Fruit fly (Drosophila melanogaster) whole organism, embryonic: Measurements from ENCODE around the gene Cad89D.

Experiments
- Abd-B ChIP-seq: fragments of 200-800 bp; sonication (Bioruptor generic); optimal IDR thresholded peaks from 2 replicates; lab custom pipeline; 2018; ENCODE audit warnings: missing biosample characterization, mild to moderate bottlenecking, missing genetic modification characterization, moderate library complexity
- Atf3 ChIP-seq: fragments of 200-800 bp; sonication (Bioruptor generic); optimal IDR thresholded peaks from 3 replicates; lab custom pipeline; 2016; ENCODE audit warnings: missing biosample characterization, missing genetic modification characterization
- Bgb ChIP-seq: fragments of 200-800 bp; sonication (Bioruptor generic); IDR thresholded peaks from 2 replicates; pipeline ENCODE4 v1.3.6; 2022; ENCODE audit warnings: missing biosample characterization, missing genetic modification characterization; ENCODE audit not compliant: partially characterized antibody
- Blimp-1 ChIP-seq: fragments of 200-800 bp; sonication (Bioruptor generic); optimal IDR thresholded peaks from 3 replicates; lab custom pipeline; 2018; ENCODE audit warnings: missing biosample characterization, missing genetic modification characterization, mild to moderate bottlenecking, moderate library complexity, missing genetic modification reagents
- CG10267 ChIP-seq: fragments of 200-800 bp; sonication (Bioruptor generic); optimal IDR thresholded peaks from 2 replicates; lab custom pipeline; 2018; ENCODE audit warnings: missing biosample characterization, mild to moderate bottlenecking, missing genetic modification characterization, moderate library complexity
- CG10431 ChIP-seq: fragments of 200-800 bp; sonication (Bioruptor generic); optimal IDR thresholded peaks from 3 replicates; lab custom pipeline; 2018; ENCODE audit warnings: missing biosample characterization, mild to moderate bottlenecking, missing genetic modification characterization
- CG11504 ChIP-seq: fragments of 200-800 bp; sonication (Bioruptor generic); optimal IDR thresholded peaks from 3 replicates; lab custom pipeline; 2019; ENCODE audit warnings: missing biosample characterization, mild to moderate bottlenecking, missing genetic modification characterization, moderate library complexity
- CG12769 ChIP-seq: fragments of 200-800 bp; sonication (Bioruptor generic); optimal IDR thresholded peaks from 2 replicates; lab custom pipeline; 2019; ENCODE audit warnings: missing biosample characterization, mild to moderate bottlenecking, missing genetic modification characterization, moderate library complexity
- CG13424 ChIP-seq: fragments of 200-800 bp; sonication (Bioruptor generic); optimal IDR thresholded peaks from 2 replicates; lab custom pipeline; 2019; ENCODE audit warnings: missing biosample characterization, mild to moderate bottlenecking, missing genetic modification characterization, moderate library complexity
- CG13775 ChIP-seq: fragments of 200-800 bp; sonication (Bioruptor generic); optimal IDR thresholded peaks from 3 replicates; lab custom pipeline; 2017; ENCODE audit warnings: missing biosample characterization, mild to moderate bottlenecking, missing genetic modification characterization
- CG14667 ChIP-seq: fragments of 200-800 bp; sonication (Bioruptor generic); IDR thresholded peaks from 2 replicates; pipeline ENCODE4 v1.3.6; 2022; ENCODE audit warnings: missing biosample characterization, missing genetic modification characterization
- CG15269 ChIP-seq: fragments of 200-800 bp; sonication (Bioruptor generic); optimal IDR thresholded peaks from 2 replicates; lab custom pipeline; 2018; ENCODE audit warnings: missing biosample characterization, mild to moderate bottlenecking, missing genetic modification characterization, moderate library complexity
- CG1602 ChIP-seq: fragments of 200-800 bp; sonication (Bioruptor generic); optimal IDR thresholded peaks from 3 replicates; lab custom pipeline; 2016; ENCODE audit warnings: missing biosample characterization, missing genetic modification characterization
- CG16779 ChIP-seq: fragments of 200-800 bp; sonication (Bioruptor generic); IDR thresholded peaks from 2 replicates; pipeline ENCODE4 v1.3.6; 2022; ENCODE audit warnings: missing biosample characterization, missing genetic modification characterization
- CG31224 ChIP-seq: fragments of 200-800 bp; sonication (Bioruptor generic); IDR thresholded peaks from 2 replicates; pipeline ENCODE4 v1.3.6; 2022; ENCODE audit warnings: missing biosample characterization, missing genetic modification characterization
- CG31365 ChIP-seq: fragments of 200-800 bp; sonication (Bioruptor generic); optimal IDR thresholded peaks from 2 replicates; lab custom pipeline; 2018; ENCODE audit warnings: missing biosample characterization, mild to moderate bottlenecking, missing genetic modification characterization
- CG33213 ChIP-seq: fragments of 200-800 bp; sonication (Bioruptor generic); optimal IDR thresholded peaks from 3 replicates; lab custom pipeline; 2016; ENCODE audit warnings: missing biosample characterization, missing genetic modification characterization
- CG4404 ChIP-seq: fragments of 200-800 bp; sonication (Bioruptor generic); IDR thresholded peaks from 2 replicates; pipeline ENCODE4 v1.3.6; 2022; ENCODE audit warnings: missing biosample characterization, missing genetic modification characterization
- CG6175 ChIP-seq: fragments of 200-800 bp; sonication (Bioruptor generic); IDR thresholded peaks from 3 replicates; pipeline ENCODE4 v1.3.6; 2022; ENCODE audit warnings: missing biosample characterization, missing genetic modification characterization
- CG7786 ChIP-seq: fragments of 200-800 bp; sonication (Bioruptor generic); optimal IDR thresholded peaks from 2 replicates; lab custom pipeline; 2016; ENCODE audit warnings: missing biosample characterization, missing genetic modification characterization
- CG8089 ChIP-seq: fragments of 200-800 bp; sonication (Bioruptor generic); optimal IDR thresholded peaks from 3 replicates; lab custom pipeline; 2016; ENCODE audit warnings: missing biosample characterization, missing genetic modification characterization
- CG8478 ChIP-seq: fragments of >200 bp; optimal IDR thresholded peaks from 2 replicates; lab custom pipeline; 2018
- CrebB ChIP-seq: fragments of 200-800 bp; sonication (Bioruptor generic); optimal IDR thresholded peaks from 3 replicates; lab custom pipeline; 2018; ENCODE audit warnings: missing biosample characterization, mild to moderate bottlenecking, missing genetic modification characterization
- Dek ChIP-seq: fragments of 200-800 bp; sonication (Bioruptor generic); optimal IDR thresholded peaks from 3 replicates; lab custom pipeline; 2019; ENCODE audit warnings: missing biosample characterization, mild to moderate bottlenecking, missing genetic modification characterization, moderate library complexity
- Dfd ChIP-seq, 2 experiments: fragments of >200 bp; optimal IDR thresholded peaks; 2 replicates each; lab custom pipeline; 2017; ENCODE audit warnings: missing biosample characterization in 2 of 2, missing genetic modification characterization in 2 of 2
- Fer3 ChIP-seq: fragments of 200-800 bp; sonication (Bioruptor generic); optimal IDR thresholded peaks from 2 replicates; lab custom pipeline; 2018; ENCODE audit warnings: missing biosample characterization, mild to moderate bottlenecking, missing genetic modification characterization, moderate library complexity
- GATAe ChIP-seq: fragments of 200-800 bp; sonication (Bioruptor generic); conservative IDR thresholded peaks from 2 replicates; pipeline ENCODE4 v1.3.6; 2022; ENCODE audit warnings: missing biosample characterization, missing genetic modification characterization
- abd-A ChIP-seq: fragments of 200-800 bp; sonication (Bioruptor generic); optimal IDR thresholded peaks from 3 replicates; lab custom pipeline; 2019; ENCODE audit warnings: missing biosample characterization, mild to moderate bottlenecking, missing genetic modification characterization, moderate library complexity
- aop ChIP-seq: fragments of 200-800 bp; sonication (Bioruptor generic); IDR thresholded peaks from 2 replicates; pipeline ENCODE4 v1.3.6; 2022; ENCODE audit warnings: missing biosample characterization, missing genetic modification characterization
- ato ChIP-seq: fragments of 200-800 bp; sonication (Bioruptor generic); IDR thresholded peaks from 2 replicates; pipeline ENCODE4 v1.3.6; 2022; ENCODE audit warnings: missing biosample characterization, missing genetic modification characterization; ENCODE audit not compliant: partially characterized antibody
- cad ChIP-seq: fragments of >200 bp; optimal IDR thresholded peaks from 2 replicates; lab custom pipeline; 2017; ENCODE audit warnings: missing biosample characterization, missing genetic modification characterization
- crol ChIP-seq: fragments of 200-800 bp; sonication (Bioruptor generic); IDR thresholded peaks from 2 replicates; pipeline ENCODE4 v1.3.6; 2022; ENCODE audit warnings: missing biosample characterization, missing genetic modification characterization
- esg ChIP-seq: fragments of 200-800 bp; sonication (Bioruptor generic); conservative IDR thresholded peaks from 2 replicates; pipeline ENCODE4 v1.3.6; 2022; ENCODE audit warnings: missing biosample characterization, missing genetic modification characterization
- ftz-f1 ChIP-seq: fragments of 200-800 bp; sonication (Bioruptor generic); optimal IDR thresholded peaks from 2 replicates; lab custom pipeline; 2016; ENCODE audit warnings: missing biosample characterization, missing genetic modification characterization
- fu2 ChIP-seq: fragments of 200-800 bp; sonication (Bioruptor generic); optimal IDR thresholded peaks from 2 replicates; lab custom pipeline; 2016; ENCODE audit warnings: missing biosample characterization, missing genetic modification characterization
- gem ChIP-seq: fragments of 200-800 bp; sonication (Bioruptor generic); optimal IDR thresholded peaks from 2 replicates; lab custom pipeline; 2019; ENCODE audit warnings: missing biosample characterization, mild to moderate bottlenecking, missing genetic modification characterization, moderate library complexity
- hb ChIP-seq: fragments of 200-800 bp; sonication (Bioruptor generic); IDR thresholded peaks from 3 replicates; pipeline ENCODE4 v1.3.6; 2022; ENCODE audit warnings: missing biosample characterization, missing genetic modification characterization; ENCODE audit not compliant: partially characterized antibody
- onecut ChIP-seq: fragments of 200-800 bp; sonication (Bioruptor generic); IDR thresholded peaks from 2 replicates; pipeline ENCODE4 v1.3.6; 2022; ENCODE audit warnings: missing biosample characterization, missing genetic modification characterization
- psq ChIP-seq: fragments of 200-800 bp; sonication (Bioruptor generic); optimal IDR thresholded peaks from 2 replicates; lab custom pipeline; 2017; ENCODE audit warnings: missing biosample characterization, missing genetic modification characterization
- scrt ChIP-seq: fragments of 200-800 bp; sonication (Bioruptor generic); optimal IDR thresholded peaks from 2 replicates; lab custom pipeline; 2018; ENCODE audit warnings: missing biosample characterization, mild to moderate bottlenecking, missing genetic modification characterization, moderate library complexity
- sens ChIP-seq: fragments of 200-800 bp; sonication (Bioruptor generic); peaks from one replicate; lab custom pipeline; 2016; ENCODE audit warnings: missing biosample characterization, missing genetic modification characterization
- slp2 ChIP-seq: fragments of 200-800 bp; sonication (Bioruptor generic); optimal IDR thresholded peaks from 2 replicates; lab custom pipeline; 2016; ENCODE audit warnings: missing biosample characterization, missing genetic modification characterization
- sqz ChIP-seq: fragments of 200-800 bp; sonication (Bioruptor generic); optimal IDR thresholded peaks from 3 replicates; lab custom pipeline; 2018; ENCODE audit warnings: missing biosample characterization, mild to moderate bottlenecking, missing genetic modification characterization
- sug ChIP-seq: fragments of 200-800 bp; optimal IDR thresholded peaks from 2 replicates; lab custom pipeline; 2019; ENCODE audit warnings: missing biosample characterization, mild to moderate bottlenecking, missing genetic modification characterization, moderate library complexity
- tio ChIP-seq: fragments of 200-800 bp; sonication (Bioruptor generic); optimal IDR thresholded peaks from 2 replicates; lab custom pipeline; 2017; ENCODE audit warnings: missing biosample characterization, missing genetic modification characterization, inconsistent platforms
- tll ChIP-seq, 2 experiments: fragments of 200-800 bp in 1 of 2; fragments of >200 bp in 1 of 2; sonication (Bioruptor generic) in 1 of 2; optimal IDR thresholded peaks; 2 replicates each; lab custom pipeline; 2017 to 2019; ENCODE audit warnings: missing biosample characterization in 2 of 2, missing genetic modification characterization in 2 of 2, mild to moderate bottlenecking in 1 of 2, moderate library complexity in 1 of 2
- toy ChIP-seq: fragments of 200-800 bp; sonication (Bioruptor generic); IDR thresholded peaks from 2 replicates; pipeline ENCODE4 v1.3.6; 2022; ENCODE audit warnings: missing biosample characterization, missing genetic modification characterization
- ttk ChIP-seq: fragments of 200-800 bp; sonication (Bioruptor generic); IDR thresholded peaks from 2 replicates; pipeline ENCODE4 v2.1.2; 2022; ENCODE audit warnings: missing biosample characterization, missing genetic modification characterization
- unpg ChIP-seq: fragments of 200-800 bp; sonication (Bioruptor generic); optimal IDR thresholded peaks from 3 replicates; lab custom pipeline; 2018; ENCODE audit warnings: missing biosample characterization, mild to moderate bottlenecking, missing genetic modification characterization, moderate library complexity
- wor ChIP-seq: fragments of 200-800 bp; sonication (Bioruptor generic); IDR thresholded peaks from 2 replicates; pipeline ENCODE4 v1.3.6; 2022; ENCODE audit warnings: missing biosample characterization, missing genetic modification characterization
- zen ChIP-seq: fragments of 200-800 bp; sonication (Bioruptor generic); optimal IDR thresholded peaks from 3 replicates; lab custom pipeline; 2018; ENCODE audit warnings: missing biosample characterization, mild to moderate bottlenecking, missing genetic modification characterization, moderate library complexity

The Cad89D gene

DNA sequence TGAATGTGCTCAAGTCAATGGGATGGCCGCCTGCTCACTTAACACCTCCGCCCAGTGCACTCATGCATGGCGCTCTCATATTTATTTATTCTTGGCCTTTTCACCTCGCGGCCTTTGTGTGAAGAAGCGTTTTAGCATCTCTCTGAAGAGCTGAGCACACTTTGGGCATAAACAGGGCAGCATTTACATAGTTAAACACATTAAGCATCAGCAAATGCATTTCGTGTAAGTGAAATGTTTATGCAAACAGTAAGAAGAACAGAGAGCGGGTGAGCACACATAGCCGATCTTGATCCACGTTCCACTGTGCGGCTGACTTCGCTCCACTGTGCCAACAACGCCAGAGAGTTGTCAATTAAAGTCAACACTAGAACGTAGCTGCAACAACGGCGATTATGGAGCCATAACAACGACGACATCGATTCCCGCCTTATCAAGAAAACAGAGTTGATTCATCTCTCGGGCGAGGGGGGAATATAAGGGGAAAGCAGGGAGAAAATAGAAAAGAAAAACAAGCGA lies 29.4 kb upstream of the Cad89D start (continued):
- TF ChIP-seq fu2 (no peak), CG16779 (no peak), CG13424 (peak; percentile 3), CrebB (tag; lab: Kevin White, UChicago) (peak; percentile 7), CG4404 (GFP tag; lab: Robert Waterston, UW) (peak; percentile 32), CG31224 (no peak), CG14667 (GFP tag; lab: Robert Waterston, UW) (0 out of 2 replicates have a peak, but pooled peaks have one; percentile 7), CG13775 (GFP tag; lab: Kevin White, UChicago) (peak; percentile 26), Dek (no peak), ato (GFP tag; lab: Robert Waterston, UW) (no peak), Atf3 (GFP tag; lab: Kevin White, UChicago) (no peak), CG8478 (lab: Kevin White, UChicago) (no peak), ftz-f1 (GFP tag; lab: Kevin White, UChicago) (no peak), CG31365 (tag; lab: Kevin White, UChicago) (no peak), Blimp-1 (GFP tag; lab: Kevin White, UChicago) (peak; percentile 77), CG7786 (GFP tag; lab: Kevin White, UChicago) (no peak), ttk (GFP tag; lab: Robert Waterston, UW) (peak; percentile 26; the same call in 1 of the 2 replicates), CG12769 (no peak), CG6175 (GFP tag; lab: Robert Waterston, UW) (no peak), wor (GFP tag; lab: Robert Waterston, UW) (no peak), tll (GFP tag; optimal IDR thresholded peaks at IDR 0.05; lab: Kevin White, UChicago) (no peak), sqz (GFP tag; lab: Kevin White, UChicago) (peak; percentile 36), CG10267 (tag; lab: Kevin White, UChicago) (no peak), psq (GFP tag; lab: Kevin White, UChicago) (no peak), tio (GFP tag; lab: Kevin White, UChicago) (no peak), cad (GFP tag; lab: Kevin White, UChicago) (no peak), CG8089 (GFP tag; lab: Kevin White, UChicago) (peak; percentile 22), Bgb (GFP tag; lab: Robert Waterston, UW) (no peak), Dfd (GFP tag; optimal IDR thresholded peaks at IDR 0.05; lab: Kevin White, UChicago) (no peak), CG10431 (GFP tag; lab: Kevin White, UChicago) (peak; percentile 58), hb (GFP tag; lab: Robert Waterston, UW) (no peak), crol (GFP tag; lab: Robert Waterston, UW) (peak; percentile 81), toy (no peak), slp2 (GFP tag; lab: Kevin White, UChicago) (peak; percentile 24), Abd-B (GFP tag; lab: Kevin White, UChicago) (no peak), unpg (GFP tag; lab: Kevin White, UChicago) (peak; percentile 42), gem (tag; lab: Kevin White, UChicago) (peak; percentile 60), GATAe (GFP tag; lab: Robert Waterston, UW) (no peak), CG11504 (tag; lab: Kevin White, UChicago) (no peak), sens (peak; percentile 93), CG33213 (GFP tag; lab: Kevin White, UChicago) (peak; percentile 15), onecut (GFP tag; lab: Robert Waterston, UW) (peak; percentile 34), zen (peak; percentile 61), CG15269 (tag; lab: Kevin White, UChicago) (no peak), sug (tag; lab: Kevin White, UChicago) (peak; percentile 22), abd-A (tag; lab: Kevin White, UChicago) (no peak), aop (no peak), CG1602 (GFP tag; lab: Kevin White, UChicago) (peak; percentile 32), scrt (no peak), Fer3 (tag; lab: Kevin White, UChicago) (no peak), esg (GFP tag; lab: Robert Waterston, UW) (no peak)
